Fruit fly (Drosophila melanogaster): ENCODE data around the gene Muc68E.

DNA sequence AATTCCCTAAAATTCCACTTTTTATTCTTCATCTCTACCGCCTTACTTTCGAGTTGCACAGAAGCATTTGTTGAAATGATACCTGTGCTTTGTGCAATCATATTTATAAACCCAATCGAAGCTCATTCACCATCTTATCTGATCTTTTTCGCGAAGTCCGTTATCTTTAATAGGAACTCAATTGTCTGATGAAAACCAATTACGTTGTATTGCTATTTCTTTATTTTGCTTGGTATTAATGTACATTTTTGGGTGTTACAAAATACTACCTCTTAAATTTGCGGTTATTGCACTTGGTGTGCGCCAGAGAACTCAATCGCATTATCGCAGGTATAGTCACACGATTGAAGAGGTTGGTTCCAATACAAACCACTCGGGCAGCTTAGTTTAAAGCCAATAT lies at the start of gene Muc68E:
- TF ChIP-seq h (optimal IDR thresholded peaks at IDR 0.05) (no peak), Sin3A (optimal IDR thresholded peaks at IDR 0.05) (no peak), Myc (optimal IDR thresholded peaks at IDR 0.05) (no peak), psq (optimal IDR thresholded peaks at IDR 0.05) (no peak), ttk (optimal IDR thresholded peaks at IDR 0.05) (no peak), insv (optimal IDR thresholded peaks at IDR 0.05) (no peak)

Data from Kc167 (cell line).